Worm (Caenorhabditis elegans) whole organism, L4/young adult: ENCODE data around the gene dod-6.

Source experiments
- W03F9.2 ChIP-seq: fragments of 150-350 bp; optimal IDR thresholded peaks from 2 replicates; lab custom pipeline; 2014; ENCODE audit warnings: missing biosample characterization, missing genetic modification characterization
- dao-5 ChIP-seq: sonication (generic microtip); optimal IDR thresholded peaks from 2 replicates; lab custom pipeline; 2016; ENCODE audit warnings: missing genotype, missing genetic modification characterization, moderate library complexity, missing compliant biosample characterization
- him-1 ChIP-seq: sonication (generic microtip); optimal IDR thresholded peaks from 2 replicates; lab custom pipeline; 2016; ENCODE audit warnings: missing genotype, missing genetic modification reagents, missing genetic modification characterization, missing compliant biosample characterization

ce11 chrIII:10206352-10206751, 8.8 kb downstream of the dod-6 start:
- TF ChIP-seq dao-5 (tag; lab: Kevin White, UChicago) = no peak
- no peak for TF ChIP-seq him-1 (tag; lab: Kevin White, UChicago)
- no peak for TF ChIP-seq W03F9.2 (tag; lab: Kevin White, UChicago)
